Fruit fly (Drosophila melanogaster): Measurements from ENCODE around the gene CG14551.

CG14551 gene

dm6 chr3R:26011542-26011941 lies 51.3 kb downstream of the CG14551 start (continued):
- TF ChIP-seq Oaz (GFP tag; IDR thresholded peaks at IDR 0.05): no peak
- no peak for TF ChIP-seq sens-2 (GFP tag; IDR thresholded peaks at IDR 0.05)
- TF ChIP-seq D19A (tag; optimal IDR thresholded peaks at IDR 0.05): peak; percentile 49
- peak; percentile 44 for TF ChIP-seq CG11398 (GFP tag; optimal IDR thresholded peaks at IDR 0.05)
- TF ChIP-seq CG18476 (GFP tag; optimal IDR thresholded peaks at IDR 0.05): no peak
- TF ChIP-seq CG13296 (GFP tag; optimal IDR thresholded peaks at IDR 0.05): no peak
- TF ChIP-seq so (GFP tag; IDR thresholded peaks at IDR 0.05): 0 out of 3 replicates have a peak, but pooled peaks have one; percentile 30
- no peak for TF ChIP-seq Bteb2 (GFP tag; optimal IDR thresholded peaks at IDR 0.05)
- TF ChIP-seq CG10321 (GFP tag; IDR thresholded peaks at IDR 0.05): no peak
- TF ChIP-seq Doc3 (GFP tag; IDR thresholded peaks at IDR 0.05; ENCODE audit: partially characterized antibody): no peak
- no peak for TF ChIP-seq CG31224 (GFP tag; IDR thresholded peaks at IDR 0.05)
- TF ChIP-seq gfzf (GFP tag; optimal IDR thresholded peaks at IDR 0.05): no peak
- peak; percentile 21 for TF ChIP-seq CG10267 (tag; optimal IDR thresholded peaks at IDR 0.05)
- TF ChIP-seq Neu2 (GFP tag; optimal IDR thresholded peaks at IDR 0.05; ENCODE audit: borderline replicate concordance): no peak
- peak; percentile 30 for TF ChIP-seq salm (tag; optimal IDR thresholded peaks at IDR 0.05)
- peak; percentile 15 for TF ChIP-seq CG17912 (GFP tag; optimal IDR thresholded peaks at IDR 0.05)
- peak; percentile 16 for TF ChIP-seq Fer3 (tag; optimal IDR thresholded peaks at IDR 0.05)
- TF ChIP-seq CG3847 (GFP tag; IDR thresholded peaks at IDR 0.05): no peak
- TF ChIP-seq Scr (GFP tag; IDR thresholded peaks at IDR 0.05; ENCODE audit: partially characterized antibody): no peak
- no peak for TF ChIP-seq Taf1 (GFP tag; IDR thresholded peaks at IDR 0.05)
- TF ChIP-seq lilli (GFP tag; optimal IDR thresholded peaks at IDR 0.05): no peak
- TF ChIP-seq hb (GFP tag; IDR thresholded peaks at IDR 0.05; ENCODE audit: partially characterized antibody): no peak
- no peak for TF ChIP-seq tx (GFP tag; optimal IDR thresholded peaks at IDR 0.05)
- peak; percentile 52 for TF ChIP-seq CG18262 (tag; optimal IDR thresholded peaks at IDR 0.05)
- no peak for TF ChIP-seq CG6683 (GFP tag; optimal IDR thresholded peaks at IDR 0.05)
- TF ChIP-seq gcm (GFP tag; optimal IDR thresholded peaks at IDR 0.05): peak; percentile 52
- TF ChIP-seq lmd (GFP tag; IDR thresholded peaks at IDR 0.05): no peak
- TF ChIP-seq CG4854 (GFP tag; optimal IDR thresholded peaks at IDR 0.05): no peak
- peak; percentile 40 for TF ChIP-seq PHDP (tag; optimal IDR thresholded peaks at IDR 0.05)
- TF ChIP-seq CG1832 (GFP tag; optimal IDR thresholded peaks at IDR 0.05): no peak
- no peak for TF ChIP-seq az2 (GFP tag; optimal IDR thresholded peaks at IDR 0.05)
- TF ChIP-seq toy (GFP tag; IDR thresholded peaks at IDR 0.05): no peak
- TF ChIP-seq CG12744 (GFP tag; optimal IDR thresholded peaks at IDR 0.05): no peak
- TF ChIP-seq psq (GFP tag; optimal IDR thresholded peaks at IDR 0.05): no peak
- no peak for TF ChIP-seq CG1602 (GFP tag; optimal IDR thresholded peaks at IDR 0.05)
- no peak for TF ChIP-seq CG10654 (GFP tag; optimal IDR thresholded peaks at IDR 0.05)
- TF ChIP-seq sisA (GFP tag; IDR thresholded peaks at IDR 0.05): no peak
- no peak for TF ChIP-seq CG7556 (GFP tag; optimal IDR thresholded peaks at IDR 0.05)
- TF ChIP-seq unpg (GFP tag; optimal IDR thresholded peaks at IDR 0.05): peak; percentile 36
- TF ChIP-seq CG9932 (GFP tag; IDR thresholded peaks at IDR 0.05): no peak
- no peak for TF ChIP-seq CG14965 (GFP tag; optimal IDR thresholded peaks at IDR 0.05; ENCODE audit: borderline replicate concordance)
- TF ChIP-seq pfk (GFP tag; optimal IDR thresholded peaks at IDR 0.05): peak; percentile 54
- TF ChIP-seq CG3838 (GFP tag; optimal IDR thresholded peaks at IDR 0.05): no peak
- TF ChIP-seq CG7987 (GFP tag; optimal IDR thresholded peaks at IDR 0.05): peak; percentile 65
- no peak for TF ChIP-seq en (GFP tag; optimal IDR thresholded peaks at IDR 0.05)
- no peak for TF ChIP-seq Sin3A (optimal IDR thresholded peaks at IDR 0.05)
- TF ChIP-seq CG17612 (GFP tag; IDR thresholded peaks at IDR 0.05): no peak
- no peak for TF ChIP-seq dan (GFP tag; IDR thresholded peaks at IDR 0.05)
- TF ChIP-seq cad (GFP tag; optimal IDR thresholded peaks at IDR 0.05): no peak
- no peak for TF ChIP-seq mam (GFP tag; optimal IDR thresholded peaks at IDR 0.05)
- no peak for TF ChIP-seq tio (GFP tag; optimal IDR thresholded peaks at IDR 0.05)
- TF ChIP-seq NFAT (GFP tag; IDR thresholded peaks at IDR 0.05): no peak
- no peak for TF ChIP-seq Aef1 (GFP tag; IDR thresholded peaks at IDR 0.05)

Measured in whole organism, embryonic.